Fruit fly (Drosophila melanogaster) whole organism, embryonic: Measurements from ENCODE around the gene Trm7-34.

Experiments used
- Antp ChIP-seq: fragments of 200-800 bp; sonication (Bioruptor generic); optimal IDR thresholded peaks from 3 replicates; lab custom pipeline; 2016; ENCODE audit warnings: missing biosample characterization, missing genetic modification characterization
- CG10959 ChIP-seq: fragments of 200-800 bp; sonication (Bioruptor generic); IDR thresholded peaks from 2 replicates; pipeline ENCODE4 v1.3.6; 2022; ENCODE audit warnings: missing biosample characterization, missing genetic modification characterization
- CG11247 ChIP-seq: fragments of 200-800 bp; sonication (Bioruptor generic); IDR thresholded peaks from 2 replicates; pipeline ENCODE4 v1.3.6; 2022; ENCODE audit warnings: missing biosample characterization, missing genetic modification characterization
- CG12219 ChIP-seq: fragments of 200-800 bp; sonication (Bioruptor generic); optimal IDR thresholded peaks from 3 replicates; lab custom pipeline; 2018; ENCODE audit warnings: missing biosample characterization, mild to moderate bottlenecking, missing genetic modification characterization
- CG12236 ChIP-seq: fragments of 200-800 bp; sonication (Bioruptor generic); optimal IDR thresholded peaks from 2 replicates; lab custom pipeline; 2016; ENCODE audit warnings: missing biosample characterization, missing genetic modification characterization
- CG12299 ChIP-seq: fragments of 200-800 bp; sonication (Bioruptor generic); optimal IDR thresholded peaks from 2 replicates; lab custom pipeline; 2018; ENCODE audit warnings: missing biosample characterization, mild to moderate bottlenecking, missing genetic modification characterization
- CG13894 ChIP-seq: fragments of 200-800 bp; sonication (Bioruptor generic); optimal IDR thresholded peaks from 3 replicates; lab custom pipeline; 2018; ENCODE audit warnings: missing biosample characterization, mild to moderate bottlenecking, missing genetic modification characterization, moderate library complexity
- CG14441 ChIP-seq: fragments of 200-800 bp; sonication (Bioruptor generic); IDR thresholded peaks from 2 replicates; pipeline ENCODE4 v1.3.6; 2022; ENCODE audit warnings: missing biosample characterization, missing genetic modification characterization
- CG14860 ChIP-seq: fragments of 200-800 bp; sonication (Bioruptor generic); IDR thresholded peaks from 3 replicates; pipeline ENCODE4 v1.3.6; 2022; ENCODE audit warnings: missing biosample characterization, missing genetic modification characterization; ENCODE audit not compliant: partially characterized antibody
- CG17361 ChIP-seq: fragments of 200-800 bp; sonication (Bioruptor generic); IDR thresholded peaks from 3 replicates; pipeline ENCODE4 v1.3.6; 2022; ENCODE audit warnings: missing biosample characterization, missing genetic modification characterization
- CG1792 ChIP-seq: fragments of 200-800 bp; sonication (Bioruptor generic); optimal IDR thresholded peaks from 2 replicates; lab custom pipeline; 2016; ENCODE audit warnings: missing biosample characterization, missing genetic modification characterization
- CG30020 ChIP-seq: fragments of 200-800 bp; optimal IDR thresholded peaks from 2 replicates; lab custom pipeline; 2019; ENCODE audit warnings: missing biosample characterization, mild to moderate bottlenecking, missing genetic modification characterization, moderate library complexity
- CG30403 ChIP-seq: fragments of 200-800 bp; sonication (Bioruptor generic); optimal IDR thresholded peaks from 3 replicates; lab custom pipeline; 2016; ENCODE audit warnings: missing biosample characterization, missing genetic modification characterization
- CG30431 ChIP-seq: fragments of 200-800 bp; sonication (Bioruptor generic); optimal IDR thresholded peaks from 2 replicates; lab custom pipeline; 2017; ENCODE audit warnings: missing biosample characterization, missing genetic modification characterization
- CG5953 ChIP-seq: fragments of 200-800 bp; sonication (Bioruptor generic); IDR thresholded peaks from 2 replicates; pipeline ENCODE4 v1.3.6; 2022; ENCODE audit warnings: missing biosample characterization, missing genetic modification characterization
- CG8089 ChIP-seq: fragments of 200-800 bp; sonication (Bioruptor generic); optimal IDR thresholded peaks from 3 replicates; lab custom pipeline; 2016; ENCODE audit warnings: missing biosample characterization, missing genetic modification characterization
- CG8388 ChIP-seq: fragments of 200-800 bp; sonication (Bioruptor generic); optimal IDR thresholded peaks from 2 replicates; lab custom pipeline; 2019; ENCODE audit warnings: missing biosample characterization, mild to moderate bottlenecking, missing genetic modification characterization, moderate library complexity
- CG9817 ChIP-seq: fragments of 200-800 bp; sonication (Bioruptor generic); optimal IDR thresholded peaks from 2 replicates; lab custom pipeline; 2018; ENCODE audit warnings: missing biosample characterization, mild to moderate bottlenecking, missing genetic modification characterization, moderate library complexity
- E2f1 ChIP-seq: fragments of 200-800 bp; sonication (Bioruptor generic); IDR thresholded peaks from 2 replicates; pipeline ENCODE4 v1.3.6; 2022; ENCODE audit warnings: missing biosample characterization, missing genetic modification characterization
- Ets97D ChIP-seq: fragments of 200-800 bp; sonication (Bioruptor generic); optimal IDR thresholded peaks from 3 replicates; lab custom pipeline; 2016; ENCODE audit warnings: missing biosample characterization, missing genetic modification characterization
- H15 ChIP-seq: fragments of 200-800 bp; sonication (Bioruptor generic); IDR thresholded peaks from 3 replicates; pipeline ENCODE4 v1.3.6; 2022; ENCODE audit warnings: missing biosample characterization, missing genetic modification characterization
- Hsf ChIP-seq: fragments of 200-800 bp; sonication (Bioruptor generic); optimal IDR thresholded peaks from 3 replicates; lab custom pipeline; 2016; ENCODE audit warnings: missing biosample characterization, missing genetic modification characterization
- Lpt ChIP-seq: fragments of >200 bp; optimal IDR thresholded peaks from 2 replicates; lab custom pipeline; 2018; ENCODE audit warnings: missing biosample characterization, missing genetic modification characterization
- Meics ChIP-seq: fragments of 200-800 bp; sonication (Bioruptor generic); optimal IDR thresholded peaks from 2 replicates; lab custom pipeline; 2017; ENCODE audit warnings: missing biosample characterization, mild to moderate bottlenecking, missing genetic modification characterization
- Rx ChIP-seq: fragments of 200-800 bp; sonication (Bioruptor generic); IDR thresholded peaks from 2 replicates; pipeline ENCODE4 v1.3.6; 2022; ENCODE audit warnings: missing biosample characterization, missing genetic modification characterization
- Sry-δ ChIP-seq: fragments of 200-800 bp; sonication (Bioruptor generic); optimal IDR thresholded peaks from 2 replicates; lab custom pipeline; 2016; ENCODE audit warnings: missing biosample characterization, missing genetic modification characterization
- abd-A ChIP-seq: fragments of 200-800 bp; sonication (Bioruptor generic); optimal IDR thresholded peaks from 3 replicates; lab custom pipeline; 2019; ENCODE audit warnings: missing biosample characterization, mild to moderate bottlenecking, missing genetic modification characterization, moderate library complexity
- ap ChIP-seq: fragments of 200-800 bp; sonication (Bioruptor generic); IDR thresholded peaks from 2 replicates; pipeline ENCODE4 v1.3.6; 2022; ENCODE audit warnings: missing biosample characterization, missing genetic modification characterization
- ato ChIP-seq: fragments of 200-800 bp; sonication (Bioruptor generic); IDR thresholded peaks from 2 replicates; pipeline ENCODE4 v1.3.6; 2022; ENCODE audit warnings: missing biosample characterization, missing genetic modification characterization; ENCODE audit not compliant: partially characterized antibody
- az2 ChIP-seq: fragments of 200-800 bp; sonication (Bioruptor generic); optimal IDR thresholded peaks from 3 replicates; lab custom pipeline; 2016; ENCODE audit warnings: missing biosample characterization, missing genetic modification characterization
- bab2 ChIP-seq: fragments of 200-800 bp; sonication (Bioruptor generic); optimal IDR thresholded peaks from 2 replicates; lab custom pipeline; 2016; ENCODE audit warnings: missing biosample characterization, missing genetic modification characterization
- chn ChIP-seq: fragments of 200-800 bp; sonication (Bioruptor generic); optimal IDR thresholded peaks from 2 replicates; lab custom pipeline; 2016; ENCODE audit warnings: missing biosample characterization, missing genetic modification characterization
- croc ChIP-seq: fragments of 200-800 bp; sonication (Bioruptor generic); conservative IDR thresholded peaks from 3 replicates; pipeline ENCODE4 v1.3.6; 2022; ENCODE audit warnings: missing biosample characterization, missing genetic modification characterization
- crol ChIP-seq: fragments of 200-800 bp; sonication (Bioruptor generic); IDR thresholded peaks from 2 replicates; pipeline ENCODE4 v1.3.6; 2022; ENCODE audit warnings: missing biosample characterization, missing genetic modification characterization
- dati ChIP-seq: fragments of 200-800 bp; sonication (Bioruptor generic); IDR thresholded peaks from 2 replicates; pipeline ENCODE4 v1.3.6; 2022; ENCODE audit warnings: missing biosample characterization, missing genetic modification characterization
- gcm ChIP-seq: fragments of 200-800 bp; sonication (Bioruptor generic); optimal IDR thresholded peaks from 2 replicates; lab custom pipeline; 2019; ENCODE audit warnings: missing biosample characterization, mild to moderate bottlenecking, missing genetic modification characterization, moderate library complexity
- gfzf ChIP-seq: fragments of 200-800 bp; sonication (Bioruptor generic); optimal IDR thresholded peaks from 2 replicates; lab custom pipeline; 2016; ENCODE audit warnings: missing biosample characterization, mild to moderate bottlenecking, missing genetic modification characterization, moderate library complexity
- gsb-n ChIP-seq: fragments of 200-800 bp; sonication (Bioruptor generic); optimal IDR thresholded peaks from 3 replicates; lab custom pipeline; 2018; ENCODE audit warnings: missing biosample characterization, mild to moderate bottlenecking, missing genetic modification characterization
- jumu ChIP-seq: fragments of 200-800 bp; sonication (Bioruptor generic); optimal IDR thresholded peaks from 3 replicates; lab custom pipeline; 2016; ENCODE audit warnings: missing biosample characterization, missing genetic modification characterization
- lbe ChIP-seq: fragments of 200-800 bp; sonication (Bioruptor generic); optimal IDR thresholded peaks from 2 replicates; lab custom pipeline; 2016; ENCODE audit warnings: missing biosample characterization, mild to moderate bottlenecking, missing genetic modification characterization
- lmd ChIP-seq: fragments of 200-800 bp; sonication (Bioruptor generic); IDR thresholded peaks from 2 replicates; pipeline ENCODE4 v1.3.6; 2022; ENCODE audit warnings: missing biosample characterization, missing genetic modification characterization
- lov ChIP-seq, 2 experiments: fragments of 200-800 bp in 1 of 2; fragments of >200 bp in 1 of 2; sonication (Bioruptor generic) in 1 of 2; IDR thresholded peaks in 1 of 2; optimal IDR thresholded peaks in 1 of 2; 2 replicates in 1 of 2; 3 replicates in 1 of 2; pipeline versions ENCODE4 v1.3.6 to Lab custom; 2017 to 2022; ENCODE audit warnings: missing biosample characterization in 1 of 2, missing genetic modification characterization in 1 of 2
- odd ChIP-seq: fragments of 200-800 bp; sonication (Bioruptor generic); optimal IDR thresholded peaks from 2 replicates; lab custom pipeline; 2017; ENCODE audit warnings: missing biosample characterization, mild to moderate bottlenecking, missing genetic modification characterization
- onecut ChIP-seq: fragments of 200-800 bp; sonication (Bioruptor generic); IDR thresholded peaks from 2 replicates; pipeline ENCODE4 v1.3.6; 2022; ENCODE audit warnings: missing biosample characterization, missing genetic modification characterization
- peb ChIP-seq: fragments of 200-800 bp; sonication (Bioruptor generic); IDR thresholded peaks from 2 replicates; pipeline ENCODE4 v1.3.6; 2022; ENCODE audit warnings: missing biosample characterization, missing genetic modification characterization
- pzg ChIP-seq: fragments of 200-800 bp; sonication (Bioruptor generic); optimal IDR thresholded peaks from 3 replicates; lab custom pipeline; 2018; ENCODE audit warnings: missing biosample characterization, mild to moderate bottlenecking, missing genetic modification characterization, moderate library complexity
- shn ChIP-seq: fragments of 200-800 bp; sonication (Bioruptor generic); optimal IDR thresholded peaks from 3 replicates; lab custom pipeline; 2016; ENCODE audit warnings: missing biosample characterization, missing genetic modification characterization
- sug ChIP-seq: fragments of 200-800 bp; optimal IDR thresholded peaks from 2 replicates; lab custom pipeline; 2019; ENCODE audit warnings: missing biosample characterization, mild to moderate bottlenecking, missing genetic modification characterization, moderate library complexity
- tup ChIP-seq: fragments of 200-800 bp; sonication (Bioruptor generic); optimal IDR thresholded peaks from 2 replicates; lab custom pipeline; 2016; ENCODE audit warnings: missing biosample characterization, mild to moderate bottlenecking, missing genetic modification characterization, moderate library complexity
- usp ChIP-seq: fragments of >200 bp; optimal IDR thresholded peaks from 2 replicates; lab custom pipeline; 2017; ENCODE audit warnings: missing biosample characterization, missing genetic modification characterization
- yki ChIP-seq: fragments of >200 bp; optimal IDR thresholded peaks from 3 replicates; lab custom pipeline; 2018
- zfh2 ChIP-seq: fragments of 200-800 bp; sonication (Bioruptor generic); optimal IDR thresholded peaks from 2 replicates; lab custom pipeline; 2016; ENCODE audit warnings: missing biosample characterization, missing genetic modification characterization

Gene Trm7-34

DNA sequence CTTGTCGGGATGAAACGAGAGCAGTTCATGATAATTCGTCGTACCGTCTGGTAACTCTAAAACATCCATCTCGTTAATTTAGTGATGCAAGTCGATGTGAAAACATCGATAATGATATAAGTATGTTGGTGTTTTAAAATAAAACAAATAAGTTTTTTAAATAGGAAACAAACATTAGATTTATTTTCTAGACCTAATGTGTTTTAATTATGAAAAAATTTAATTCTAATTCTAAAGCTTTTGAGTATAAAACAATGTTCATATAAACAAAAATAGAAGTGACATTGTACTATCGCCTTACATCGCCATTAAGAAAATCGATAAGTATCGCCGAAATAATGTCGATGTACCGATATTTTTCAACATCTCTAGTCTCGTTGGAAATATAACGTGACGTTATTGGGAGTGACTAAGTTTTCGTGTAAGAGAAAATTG lies 22.6 kb downstream of the Trm7-34 start, which contains the start of gene Rab11 (continued):
- TF ChIP-seq gfzf (GFP tag; lab: Kevin White, UChicago) (peak; percentile 50), odd (no peak), CG14441 (GFP tag; lab: Robert Waterston, UW) (peak; percentile 32; the same call in 1 of the 2 replicates), abd-A (tag; lab: Kevin White, UChicago) (no peak), tup (GFP tag; lab: Kevin White, UChicago) (no peak), shn (no peak), gsb-n (tag; lab: Kevin White, UChicago) (peak; percentile 15), usp (GFP tag; lab: Kevin White, UChicago) (no peak), ap (no peak), CG30431 (GFP tag; lab: Kevin White, UChicago) (no peak), E2f1 (GFP tag; lab: Robert Waterston, UW) (no peak), CG17361 (peak; percentile 68; the same call in 2 of the 3 replicates), CG30020 (tag; lab: Kevin White, UChicago) (peak; percentile 67), CG30403 (GFP tag; lab: Kevin White, UChicago) (peak; percentile 75), dati (GFP tag; lab: Robert Waterston, UW) (no peak), az2 (GFP tag; lab: Kevin White, UChicago) (peak; percentile 53), CG14860 (peak; percentile 86), CG8388 (peak; percentile 21), yki (lab: Kevin White, UChicago) (no peak), crol (no peak), jumu (GFP tag; lab: Kevin White, UChicago) (peak; percentile 25), pzg (GFP tag; lab: Kevin White, UChicago) (peak; percentile 58), Meics (peak; percentile 21), H15 (GFP tag; lab: Robert Waterston, UW) (no peak), gcm (peak; percentile 14), CG12219 (GFP tag; lab: Kevin White, UChicago) (no peak), CG8089 (GFP tag; lab: Kevin White, UChicago) (no peak), lov (optimal IDR thresholded peaks at IDR 0.05; lab: Kevin White, UChicago) (no peak), lov (GFP tag; IDR thresholded peaks at IDR 0.05; lab: Robert Waterston, UW) (no peak), Antp (GFP tag; lab: Kevin White, UChicago) (peak; percentile 4), lmd (GFP tag; lab: Robert Waterston, UW) (no peak; the same call in 1 of the 2 replicates), CG12236 (GFP tag; lab: Kevin White, UChicago) (no peak), Sry-δ (GFP tag; lab: Kevin White, UChicago) (peak; percentile 91), Rx (no peak), CG1792 (GFP tag; lab: Kevin White, UChicago) (no peak), ato (GFP tag; lab: Robert Waterston, UW) (peak; percentile 17; the same call in 1 of the 2 replicates), CG5953 (GFP tag; lab: Robert Waterston, UW) (no peak), onecut (GFP tag; lab: Robert Waterston, UW) (no peak; the same call in none of the 2 replicates), bab2 (peak; percentile 28), sug (peak; percentile 71), CG10959 (GFP tag; lab: Robert Waterston, UW) (no peak), peb (GFP tag; lab: Robert Waterston, UW) (no peak), CG9817 (peak; percentile 40), lbe (GFP tag; lab: Kevin White, UChicago) (no peak), zfh2 (GFP tag; lab: Kevin White, UChicago) (peak; percentile 23), CG12299 (tag; lab: Kevin White, UChicago) (peak; percentile 26), Hsf (GFP tag; lab: Kevin White, UChicago) (peak; percentile 60), chn (GFP tag; lab: Kevin White, UChicago) (peak; percentile 4), Ets97D (peak; percentile 14), Lpt (GFP tag; lab: Kevin White, UChicago) (no peak), CG13894 (tag; lab: Kevin White, UChicago) (peak; percentile 52), croc (GFP tag; lab: Robert Waterston, UW) (no peak), CG11247 (0 out of 2 replicates have a peak, but pooled peaks have one; percentile 26)
